Worm (Caenorhabditis elegans) whole organism, mixed stage, embryonic: ENCODE measurements around the gene gst-33.

ENCODE experiments used
- drap-1 ChIP-seq: fragments of 200-800 bp; sonication (Bioruptor generic); optimal IDR thresholded peaks from 3 replicates; lab custom pipeline; 2018; ENCODE audit warnings: mild to moderate bottlenecking, missing genetic modification characterization, missing compliant biosample characterization
- ham-2 ChIP-seq: fragments of 200-800 bp; sonication (Bioruptor generic); optimal IDR thresholded peaks from 2 replicates; lab custom pipeline; 2018; ENCODE audit warnings: mild to moderate bottlenecking, missing genetic modification characterization, missing compliant biosample characterization
- mab-5 ChIP-seq: fragments of 150-350 bp; optimal IDR thresholded peaks from 2 replicates; lab custom pipeline; 2014; ENCODE audit warnings: missing biosample characterization, missing genetic modification characterization
- mep-1 ChIP-seq: fragments of 150-350 bp; optimal IDR thresholded peaks from 2 replicates; lab custom pipeline; 2017; ENCODE audit warnings: missing biosample characterization, missing genetic modification reagents, missing genetic modification characterization, inconsistent platforms
- nhr-237 ChIP-seq: fragments of 150-350 bp; optimal IDR thresholded peaks from 2 replicates; lab custom pipeline; 2014; ENCODE audit warnings: missing biosample characterization, missing genetic modification characterization
- nhr-28 ChIP-seq: fragments of 150-350 bp; optimal IDR thresholded peaks from 2 replicates; lab custom pipeline; 2014; ENCODE audit warnings: missing biosample characterization, missing genetic modification characterization
- nhr-76 ChIP-seq: sonication (generic microtip); optimal IDR thresholded peaks from 2 replicates; lab custom pipeline; 2017; ENCODE audit warnings: missing biosample characterization, missing genetic modification characterization
- ztf-11 ChIP-seq: fragments of 150-350 bp; optimal IDR thresholded peaks from 2 replicates; lab custom pipeline; 2014; ENCODE audit warnings: missing biosample characterization, missing genetic modification characterization

ce11 chrV:3455135-3455747 lies 13.1 kb downstream of the gst-33 start:
- TF ChIP-seq ham-2 (GFP tag; lab: Kevin White, UChicago) (no peak), nhr-237 (tag; lab: Kevin White, UChicago) (no peak), nhr-76 (no peak), ztf-11 (tag; lab: Kevin White, UChicago) (no peak), mep-1 (no peak), mab-5 (tag; lab: Kevin White, UChicago) (no peak), nhr-28 (tag; lab: Kevin White, UChicago) (no peak), drap-1 (no peak)
